Fruit fly (Drosophila melanogaster) whole organism, embryonic: Measurements from ENCODE around the gene wapl.

Experiments used
- Blimp-1 ChIP-seq: fragments of 200-800 bp; sonication (Bioruptor generic); optimal IDR thresholded peaks from 3 replicates; lab custom pipeline; 2018; ENCODE audit warnings: missing biosample characterization, missing genetic modification characterization, mild to moderate bottlenecking, moderate library complexity, missing genetic modification reagents
- CG10462 ChIP-seq: fragments of 200-800 bp; sonication (Bioruptor generic); optimal IDR thresholded peaks from 2 replicates; lab custom pipeline; 2016; ENCODE audit warnings: missing biosample characterization, missing genetic modification characterization
- CG12071 ChIP-seq: fragments of 200-800 bp; sonication (Bioruptor generic); optimal IDR thresholded peaks from 3 replicates; lab custom pipeline; 2018; ENCODE audit warnings: missing biosample characterization, mild to moderate bottlenecking, missing genetic modification characterization
- CG15269 ChIP-seq: fragments of 200-800 bp; sonication (Bioruptor generic); optimal IDR thresholded peaks from 2 replicates; lab custom pipeline; 2018; ENCODE audit warnings: missing biosample characterization, mild to moderate bottlenecking, missing genetic modification characterization, moderate library complexity
- CG17802 ChIP-seq: fragments of 200-800 bp; sonication (Bioruptor generic); optimal IDR thresholded peaks from 2 replicates; lab custom pipeline; 2018; ENCODE audit warnings: missing biosample characterization, mild to moderate bottlenecking, missing genetic modification characterization, moderate library complexity
- CG2116 ChIP-seq: fragments of 200-800 bp; sonication (Bioruptor generic); optimal IDR thresholded peaks from 3 replicates; lab custom pipeline; 2018; ENCODE audit warnings: missing biosample characterization, mild to moderate bottlenecking, missing genetic modification characterization
- CG31365 ChIP-seq: fragments of 200-800 bp; sonication (Bioruptor generic); optimal IDR thresholded peaks from 2 replicates; lab custom pipeline; 2018; ENCODE audit warnings: missing biosample characterization, mild to moderate bottlenecking, missing genetic modification characterization
- CG3726 ChIP-seq: fragments of 200-800 bp; sonication (Bioruptor generic); IDR thresholded peaks from 3 replicates; pipeline ENCODE4, ENCODE4 v1.3.6; 2022; ENCODE audit warnings: missing biosample characterization, missing genetic modification characterization
- CG3838 ChIP-seq: fragments of 200-800 bp; sonication (Bioruptor generic); optimal IDR thresholded peaks from 3 replicates; lab custom pipeline; 2016; ENCODE audit warnings: missing biosample characterization, missing genetic modification characterization
- CG4707 ChIP-seq: fragments of 200-800 bp; sonication (Bioruptor generic); optimal IDR thresholded peaks from 2 replicates; lab custom pipeline; 2018; ENCODE audit warnings: missing biosample characterization, mild to moderate bottlenecking, missing genetic modification characterization, moderate library complexity
- CG4820 ChIP-seq: fragments of 200-800 bp; sonication (Bioruptor generic); optimal IDR thresholded peaks from 3 replicates; lab custom pipeline; 2016; ENCODE audit warnings: missing biosample characterization, missing genetic modification characterization
- CG4854 ChIP-seq: fragments of 200-800 bp; sonication (Bioruptor generic); optimal IDR thresholded peaks from 2 replicates; lab custom pipeline; 2016; ENCODE audit warnings: missing biosample characterization, missing genetic modification characterization, inconsistent platforms
- CG5180 ChIP-seq: fragments of 200-800 bp; sonication (Bioruptor generic); optimal IDR thresholded peaks from 3 replicates; lab custom pipeline; 2017; ENCODE audit warnings: missing biosample characterization, missing genetic modification characterization, mild to moderate bottlenecking, moderate library complexity, missing genetic modification reagents
- CG6654 ChIP-seq: fragments of 200-800 bp; sonication (Bioruptor generic); optimal IDR thresholded peaks from 2 replicates; lab custom pipeline; 2017; ENCODE audit warnings: missing biosample characterization, mild to moderate bottlenecking, missing genetic modification characterization
- CG7556 ChIP-seq: fragments of 200-800 bp; sonication (Bioruptor generic); optimal IDR thresholded peaks from 2 replicates; lab custom pipeline; 2017; ENCODE audit warnings: missing biosample characterization, mild to moderate bottlenecking, missing genetic modification characterization
- CG8478 ChIP-seq: fragments of >200 bp; optimal IDR thresholded peaks from 2 replicates; lab custom pipeline; 2018
- CG9437 ChIP-seq: fragments of 200-800 bp; sonication (Bioruptor generic); optimal IDR thresholded peaks from 2 replicates; lab custom pipeline; 2018; ENCODE audit warnings: missing biosample characterization, mild to moderate bottlenecking, missing genetic modification characterization
- Dad ChIP-seq: fragments of 200-800 bp; sonication (Bioruptor generic); optimal IDR thresholded peaks from 3 replicates; lab custom pipeline; 2016; ENCODE audit warnings: missing biosample characterization, missing genetic modification characterization
- Dek ChIP-seq: fragments of 200-800 bp; sonication (Bioruptor generic); optimal IDR thresholded peaks from 3 replicates; lab custom pipeline; 2019; ENCODE audit warnings: missing biosample characterization, mild to moderate bottlenecking, missing genetic modification characterization, moderate library complexity
- Drgx ChIP-seq: fragments of 200-800 bp; sonication (Bioruptor generic); IDR thresholded peaks from 2 replicates; pipeline ENCODE4 v1.3.6; 2022; ENCODE audit warnings: missing biosample characterization, missing genetic modification characterization
- Fer1 ChIP-seq: fragments of 200-800 bp; sonication (Bioruptor generic); optimal IDR thresholded peaks from 2 replicates; lab custom pipeline; 2017; ENCODE audit warnings: missing biosample characterization, mild to moderate bottlenecking, missing genetic modification characterization
- Gug ChIP-seq: fragments of 200-800 bp; sonication (Bioruptor generic); IDR thresholded peaks from 4 replicates; pipeline ENCODE4 v1.3.6; 2022; ENCODE audit warnings: missing biosample characterization, missing genetic modification characterization
- HLH4C ChIP-seq: fragments of 200-800 bp; sonication (Bioruptor generic); IDR thresholded peaks from 3 replicates; pipeline ENCODE4 v1.3.6; 2022; ENCODE audit warnings: missing biosample characterization, missing genetic modification characterization; ENCODE audit not compliant: partially characterized antibody
- Hey ChIP-seq: fragments of 200-800 bp; sonication (Bioruptor generic); optimal IDR thresholded peaks from 3 replicates; lab custom pipeline; 2018; ENCODE audit warnings: missing biosample characterization, mild to moderate bottlenecking, missing genetic modification characterization
- Med ChIP-seq: fragments of 200-800 bp; sonication (Bioruptor generic); peaks from one replicate; lab custom pipeline; 2016; ENCODE audit warnings: missing biosample characterization, missing genetic modification characterization, mild to moderate bottlenecking, inconsistent platforms, moderate library complexity
- Meics ChIP-seq: fragments of 200-800 bp; sonication (Bioruptor generic); optimal IDR thresholded peaks from 2 replicates; lab custom pipeline; 2017; ENCODE audit warnings: missing biosample characterization, mild to moderate bottlenecking, missing genetic modification characterization
- Mrtf ChIP-seq: fragments of 200-800 bp; sonication (Bioruptor generic); IDR thresholded peaks from 3 replicates; pipeline ENCODE4 v1.3.6; 2022; ENCODE audit warnings: missing biosample characterization, missing genetic modification characterization
- Myb ChIP-seq: fragments of 200-800 bp; sonication (Bioruptor generic); optimal IDR thresholded peaks from 2 replicates; lab custom pipeline; 2016; ENCODE audit warnings: missing biosample characterization, missing genetic modification characterization
- Poxn ChIP-seq: fragments of 200-800 bp; sonication (Bioruptor generic); IDR thresholded peaks from 2 replicates; pipeline ENCODE4 v1.3.6; 2022; ENCODE audit warnings: missing biosample characterization, missing genetic modification characterization
- Xrp1 ChIP-seq: fragments of 200-800 bp; sonication (Bioruptor generic); IDR thresholded peaks from 2 replicates; pipeline ENCODE4 v1.3.6; 2022; ENCODE audit warnings: missing biosample characterization, missing genetic modification characterization
- YL-1 ChIP-seq: fragments of 200-800 bp; sonication (Bioruptor generic); optimal IDR thresholded peaks from 3 replicates; lab custom pipeline; 2017; ENCODE audit warnings: missing biosample characterization, mild to moderate bottlenecking, missing genetic modification characterization
- ac ChIP-seq: fragments of 200-800 bp; sonication (Bioruptor generic); optimal IDR thresholded peaks from 3 replicates; lab custom pipeline; 2017; ENCODE audit warnings: missing biosample characterization, mild to moderate bottlenecking, missing genetic modification characterization
- bowl ChIP-seq: fragments of 200-800 bp; sonication (Bioruptor generic); IDR thresholded peaks from 2 replicates; pipeline ENCODE4 v1.3.6; 2022; ENCODE audit warnings: missing biosample characterization, missing genetic modification characterization
- br ChIP-seq: fragments of >200 bp; optimal IDR thresholded peaks from 2 replicates; lab custom pipeline; 2017
- chinmo ChIP-seq: fragments of 200-800 bp; sonication (Bioruptor generic); IDR thresholded peaks from 4 replicates; pipeline ENCODE4 v1.3.6; 2022; ENCODE audit warnings: missing biosample characterization, missing genetic modification characterization; ENCODE audit not compliant: partially characterized antibody
- dm ChIP-seq: fragments of 200-800 bp; sonication (Bioruptor generic); optimal IDR thresholded peaks from 3 replicates; lab custom pipeline; 2016; ENCODE audit warnings: missing biosample characterization, missing genetic modification characterization
- fd3F ChIP-seq: fragments of 200-800 bp; sonication (Bioruptor generic); optimal IDR thresholded peaks from 2 replicates; lab custom pipeline; 2018; ENCODE audit warnings: missing biosample characterization, mild to moderate bottlenecking, missing genetic modification characterization, moderate library complexity
- fru ChIP-seq: fragments of >200 bp; optimal IDR thresholded peaks from 2 replicates; lab custom pipeline; 2017
- ftz-f1 ChIP-seq: fragments of 200-800 bp; sonication (Bioruptor generic); optimal IDR thresholded peaks from 2 replicates; lab custom pipeline; 2016; ENCODE audit warnings: missing biosample characterization, missing genetic modification characterization
- grn ChIP-seq: fragments of 200-800 bp; sonication (Bioruptor generic); optimal IDR thresholded peaks from 3 replicates; lab custom pipeline; 2017; ENCODE audit warnings: missing biosample characterization, missing genetic modification characterization
- jumu ChIP-seq: fragments of 200-800 bp; sonication (Bioruptor generic); optimal IDR thresholded peaks from 3 replicates; lab custom pipeline; 2016; ENCODE audit warnings: missing biosample characterization, missing genetic modification characterization
- klu ChIP-seq: fragments of 200-800 bp; sonication (Bioruptor generic); IDR thresholded peaks from 2 replicates; pipeline ENCODE4 v1.3.6; 2022; ENCODE audit warnings: missing biosample characterization, missing genetic modification characterization
- nerfin-1 ChIP-seq: fragments of 200-800 bp; sonication (Bioruptor generic); optimal IDR thresholded peaks from 3 replicates; lab custom pipeline; 2019; ENCODE audit warnings: missing biosample characterization, mild to moderate bottlenecking, missing genetic modification characterization, moderate library complexity
- prd ChIP-seq, 3 experiments: fragments of >200 bp in 2 of 3; fragments of 200-800 bp in 1 of 3; sonication (Bioruptor generic) in 1 of 3; optimal IDR thresholded peaks in 2 of 3; IDR thresholded peaks in 1 of 3; 2 replicates in 2 of 3; 3 replicates in 1 of 3; pipeline versions ENCODE4 v1.3.6 to Lab custom; 2017 to 2022; ENCODE audit warnings: missing biosample characterization in 1 of 3, missing genetic modification characterization in 1 of 3
- psq ChIP-seq: fragments of 200-800 bp; sonication (Bioruptor generic); optimal IDR thresholded peaks from 2 replicates; lab custom pipeline; 2017; ENCODE audit warnings: missing biosample characterization, missing genetic modification characterization
- sens ChIP-seq: fragments of 200-800 bp; sonication (Bioruptor generic); peaks from one replicate; lab custom pipeline; 2016; ENCODE audit warnings: missing biosample characterization, missing genetic modification characterization
- sna ChIP-seq: fragments of 200-800 bp; sonication (Bioruptor generic); IDR thresholded peaks from 2 replicates; pipeline ENCODE4 v1.3.6; 2022; ENCODE audit warnings: missing biosample characterization, missing genetic modification characterization; ENCODE audit not compliant: partially characterized antibody
- unc-4 ChIP-seq: fragments of 200-800 bp; sonication (Bioruptor generic); IDR thresholded peaks from 2 replicates; pipeline ENCODE4 v1.3.6; 2022; ENCODE audit warnings: missing biosample characterization, missing genetic modification characterization; ENCODE audit not compliant: partially characterized antibody
- unpg ChIP-seq: fragments of 200-800 bp; sonication (Bioruptor generic); optimal IDR thresholded peaks from 3 replicates; lab custom pipeline; 2018; ENCODE audit warnings: missing biosample characterization, mild to moderate bottlenecking, missing genetic modification characterization, moderate library complexity

Gene wapl

DNA sequence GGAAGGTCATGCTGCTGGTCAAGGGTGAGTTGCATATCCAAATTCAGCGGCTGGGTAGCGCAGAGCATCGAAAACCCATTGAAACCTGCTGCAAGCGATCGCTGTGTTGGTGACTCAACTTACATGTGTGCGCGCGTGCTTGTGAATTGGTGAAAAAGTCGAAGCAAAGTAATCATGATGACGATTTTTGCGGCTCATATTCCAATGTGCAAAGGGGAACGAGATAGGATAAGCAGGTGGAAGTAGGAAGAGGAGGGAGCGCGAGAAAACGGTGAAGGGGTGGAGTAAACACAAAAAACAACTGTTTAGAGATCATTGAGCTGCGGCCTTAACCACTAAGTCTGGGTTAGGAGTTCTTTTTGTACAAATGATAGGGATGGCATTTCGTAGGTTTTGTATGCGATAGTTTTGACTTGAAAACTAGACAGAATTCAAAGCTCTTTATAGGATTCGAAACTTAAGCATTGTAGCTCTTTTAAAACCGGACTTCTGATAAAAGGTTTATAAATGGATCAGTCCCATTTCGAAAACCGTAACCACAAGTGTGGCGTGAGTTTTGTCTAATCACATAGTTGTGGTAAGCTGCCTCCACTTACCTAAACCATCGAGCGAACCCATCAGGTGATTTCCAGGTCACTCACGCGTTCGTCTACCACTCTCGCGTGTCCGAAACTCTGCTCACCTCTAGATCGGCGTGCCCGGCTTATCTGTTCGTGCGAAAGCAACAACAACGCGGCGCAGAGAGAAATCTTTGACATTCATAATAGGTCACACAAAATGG lies 12.9 kb downstream of the wapl start (continued):
- no peak for TF ChIP-seq psq (GFP tag; lab: Kevin White, UChicago)
- peak; percentile 60 for TF ChIP-seq Meics (GFP tag; lab: Kevin White, UChicago)
- TF ChIP-seq fd3F (GFP tag; lab: Kevin White, UChicago): peak; percentile 18
- TF ChIP-seq jumu (GFP tag; lab: Kevin White, UChicago): peak; percentile 13
- TF ChIP-seq Dad: no peak
- TF ChIP-seq nerfin-1 (tag; lab: Kevin White, UChicago): peak; percentile 23
- TF ChIP-seq CG15269 (tag; lab: Kevin White, UChicago): peak; percentile 58
- peak; percentile 22 for TF ChIP-seq unpg (GFP tag; lab: Kevin White, UChicago)
- no peak for TF ChIP-seq fru (lab: Kevin White, UChicago)
- TF ChIP-seq klu (GFP tag; lab: Robert Waterston, UW): no peak
- no peak for TF ChIP-seq Hey
- no peak for TF ChIP-seq ftz-f1
- TF ChIP-seq unc-4 (GFP tag; lab: Robert Waterston, UW): peak; percentile 76

DNA sequence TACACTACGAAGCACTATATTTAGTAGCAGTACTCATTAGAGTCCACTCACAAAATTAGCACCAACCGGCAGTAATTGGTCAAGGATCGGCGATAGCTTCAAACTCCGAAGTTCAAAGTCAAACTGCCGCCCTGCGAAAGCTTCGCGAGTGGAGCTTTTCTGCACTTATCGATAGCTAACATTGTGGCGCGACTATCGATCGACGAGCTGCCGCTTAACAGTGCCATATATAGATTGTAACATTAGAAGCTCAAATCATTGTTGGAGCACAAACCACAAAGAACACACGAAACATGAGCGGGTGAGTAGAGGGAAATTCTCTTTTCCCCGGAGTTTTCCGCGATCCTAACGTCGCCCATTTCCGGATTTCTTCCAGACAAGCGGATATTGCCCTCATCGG lies 13.7 kb downstream of the wapl start, which contains the start of gene Pgd:
Gene Pgd, plus strand, starts transcription at position 23 of the 400 bp plus-strand sequence.
- peak; percentile 73 for TF ChIP-seq Myb (GFP tag; lab: Kevin White, UChicago)
- no peak for TF ChIP-seq CG31365 (tag; lab: Kevin White, UChicago)
- TF ChIP-seq CG3726 (GFP tag; lab: Robert Waterston, UW): no peak
- TF ChIP-seq sna (GFP tag; lab: Robert Waterston, UW): peak; percentile 55
- no peak for TF ChIP-seq CG8478 (lab: Kevin White, UChicago)
- no peak for TF ChIP-seq Poxn (GFP tag; lab: Robert Waterston, UW)
- TF ChIP-seq CG7556: no peak
- TF ChIP-seq chinmo: peak; percentile 70; the same call in 1 of the 4 replicates
- no peak for TF ChIP-seq br (lab: Kevin White, UChicago)
- peak; percentile 49 for TF ChIP-seq Med (GFP tag; lab: Kevin White, UChicago)
- no peak for TF ChIP-seq YL-1 (GFP tag; lab: Kevin White, UChicago)
- no peak for TF ChIP-seq Mrtf (GFP tag; lab: Robert Waterston, UW)
- TF ChIP-seq CG2116 (GFP tag; lab: Kevin White, UChicago): peak; percentile 9
- TF ChIP-seq CG10462 (GFP tag; lab: Kevin White, UChicago): no peak
- no peak for TF ChIP-seq sens
- no peak for TF ChIP-seq bowl (GFP tag; lab: Robert Waterston, UW)
- TF ChIP-seq CG15269 (tag; lab: Kevin White, UChicago): no peak
- no peak for TF ChIP-seq CG12071
- TF ChIP-seq prd (optimal IDR thresholded peaks at IDR 0.05; lab: Kevin White, UChicago): no peak
- TF ChIP-seq prd (GFP tag; IDR thresholded peaks at IDR 0.05; lab: Robert Waterston, UW): no peak
- no peak for TF ChIP-seq CG4707
- peak; percentile 51; the same call in 2 of the 3 replicates for TF ChIP-seq HLH4C
- no peak for TF ChIP-seq ac (GFP tag; lab: Kevin White, UChicago)
- no peak for TF ChIP-seq Blimp-1 (GFP tag; lab: Kevin White, UChicago)
- no peak for TF ChIP-seq CG3838 (GFP tag; lab: Kevin White, UChicago)
- TF ChIP-seq CG4854 (GFP tag; lab: Kevin White, UChicago): no peak
- TF ChIP-seq Dad: no peak
- TF ChIP-seq CG17802 (tag; lab: Kevin White, UChicago): no peak
- TF ChIP-seq ftz-f1: peak; percentile 63
- TF ChIP-seq CG4820 (GFP tag; lab: Kevin White, UChicago): no peak
- TF ChIP-seq Dek: no peak
- no peak for TF ChIP-seq grn (GFP tag; lab: Kevin White, UChicago)
- TF ChIP-seq Xrp1 (GFP tag; lab: Robert Waterston, UW): no peak
- TF ChIP-seq CG9437 (GFP tag; lab: Kevin White, UChicago): no peak
- TF ChIP-seq Fer1 (GFP tag; lab: Kevin White, UChicago): peak; percentile 37
- no peak for TF ChIP-seq CG5180 (GFP tag; lab: Kevin White, UChicago)
- TF ChIP-seq Drgx: no peak
- TF ChIP-seq Gug (GFP tag; lab: Robert Waterston, UW): no peak
- no peak for TF ChIP-seq dm
- no peak for TF ChIP-seq CG6654 (GFP tag; lab: Kevin White, UChicago)
